Worm (Caenorhabditis elegans) whole organism, late embryonic: ENCODE results near the gene K10G9.2.

Experiments used
- C08G9.2 ChIP-seq: sonication (generic microtip); optimal IDR thresholded peaks from 2 replicates; lab custom pipeline; 2016; ENCODE audit warnings: mild to moderate bottlenecking, missing genetic modification characterization, moderate library complexity, missing compliant biosample characterization
- C38D4.7 ChIP-seq: fragments of 200-800 bp; sonication (Bioruptor generic); optimal IDR thresholded peaks from 2 replicates; lab custom pipeline; 2018; ENCODE audit warnings: mild to moderate bottlenecking, missing genetic modification characterization, moderate library complexity, missing compliant biosample characterization
- F13H6.1 ChIP-seq: sonication (generic microtip); optimal IDR thresholded peaks from 2 replicates; lab custom pipeline; 2016; ENCODE audit warnings: missing genetic modification characterization, missing compliant biosample characterization
- K02D7.2 ChIP-seq: sonication (generic microtip); optimal IDR thresholded peaks from 2 replicates; lab custom pipeline; 2017; ENCODE audit warnings: mild to moderate bottlenecking, missing genetic modification characterization, missing compliant biosample characterization
- Y22D7AL.16 ChIP-seq: sonication (generic microtip); optimal IDR thresholded peaks from 2 replicates; lab custom pipeline; 2016; ENCODE audit warnings: missing genetic modification characterization, missing compliant biosample characterization
- ahr-1 ChIP-seq: sonication (generic microtip); optimal IDR thresholded peaks from 2 replicates; lab custom pipeline; 2016; ENCODE audit warnings: missing genetic modification characterization, missing compliant biosample characterization
- ceh-14 ChIP-seq: sonication (generic microtip); optimal IDR thresholded peaks from 2 replicates; lab custom pipeline; 2016; ENCODE audit warnings: missing genotype, missing genetic modification characterization, missing compliant biosample characterization
- ceh-19 ChIP-seq: fragments of 200-800 bp; sonication (Bioruptor generic); optimal IDR thresholded peaks from 2 replicates; lab custom pipeline; 2018; ENCODE audit warnings: mild to moderate bottlenecking, missing genetic modification characterization, missing compliant biosample characterization
- ceh-2 ChIP-seq: sonication (generic microtip); optimal IDR thresholded peaks from 2 replicates; lab custom pipeline; 2016; ENCODE audit warnings: missing genotype, missing genetic modification characterization, missing compliant biosample characterization
- ceh-22 ChIP-seq: sonication (generic microtip); optimal IDR thresholded peaks from 2 replicates; lab custom pipeline; 2017; ENCODE audit warnings: missing biosample characterization, missing genetic modification characterization
- ceh-24 ChIP-seq: sonication (generic microtip); optimal IDR thresholded peaks from 2 replicates; lab custom pipeline; 2016; ENCODE audit warnings: mild to moderate bottlenecking, missing genetic modification characterization, missing compliant biosample characterization
- ceh-30 ChIP-seq: fragments of 150-350 bp; optimal IDR thresholded peaks from 2 replicates; lab custom pipeline; 2014; ENCODE audit warnings: missing biosample characterization, missing genetic modification characterization
- ceh-31 ChIP-seq: sonication (generic microtip); optimal IDR thresholded peaks from 2 replicates; lab custom pipeline; 2016; ENCODE audit warnings: missing genetic modification characterization, missing compliant biosample characterization
- ceh-6 ChIP-seq: fragments of 200-800 bp; sonication (Bioruptor generic); optimal IDR thresholded peaks from 2 replicates; lab custom pipeline; 2018; ENCODE audit warnings: mild to moderate bottlenecking, missing genetic modification characterization, missing compliant biosample characterization
- che-1 ChIP-seq: sonication (generic microtip); optimal IDR thresholded peaks from 2 replicates; lab custom pipeline; 2016; ENCODE audit warnings: mild to moderate bottlenecking, missing genetic modification characterization, missing compliant biosample characterization
- dmd-4 ChIP-seq: sonication (generic microtip); optimal IDR thresholded peaks from 2 replicates; lab custom pipeline; 2016; ENCODE audit warnings: borderline replicate concordance, missing genetic modification characterization, missing compliant biosample characterization
- dve-1 ChIP-seq: sonication (generic microtip); optimal IDR thresholded peaks from 2 replicates; lab custom pipeline; 2017; ENCODE audit warnings: antibody characterized with exemption, mild to moderate bottlenecking, missing genetic modification characterization, missing compliant biosample characterization
- elt-2 ChIP-seq: sonication (generic microtip); optimal IDR thresholded peaks from 2 replicates; lab custom pipeline; 2016; ENCODE audit warnings: missing genetic modification reagents, missing genetic modification characterization, missing compliant biosample characterization
- elt-4 ChIP-seq: sonication (generic microtip); optimal IDR thresholded peaks from 2 replicates; lab custom pipeline; 2016; ENCODE audit warnings: missing genetic modification characterization, missing compliant biosample characterization
- ets-4 ChIP-seq: sonication (generic microtip); optimal IDR thresholded peaks from 2 replicates; lab custom pipeline; 2016; ENCODE audit warnings: missing genetic modification characterization, missing compliant biosample characterization
- eyg-1 ChIP-seq: sonication (generic microtip); optimal IDR thresholded peaks from 2 replicates; lab custom pipeline; 2016; ENCODE audit warnings: missing genotype, missing genetic modification characterization, missing compliant biosample characterization
- fkh-6 ChIP-seq: sonication (generic microtip); optimal IDR thresholded peaks from 2 replicates; lab custom pipeline; 2016; ENCODE audit warnings: missing genetic modification characterization, missing compliant biosample characterization
- gmeb-2 ChIP-seq: sonication (generic microtip); optimal IDR thresholded peaks from 2 replicates; lab custom pipeline; 2016; ENCODE audit warnings: missing genetic modification characterization, inconsistent platforms, missing compliant biosample characterization
- hlh-13 ChIP-seq: fragments of 200-800 bp; sonication (Bioruptor generic); optimal IDR thresholded peaks from 2 replicates; lab custom pipeline; 2018; ENCODE audit warnings: mild to moderate bottlenecking, missing genetic modification characterization, missing compliant biosample characterization
- hlh-15 ChIP-seq: sonication (generic microtip); optimal IDR thresholded peaks from 2 replicates; lab custom pipeline; 2016; ENCODE audit warnings: missing genetic modification characterization, missing compliant biosample characterization
- hlh-6 ChIP-seq: sonication (generic microtip); optimal IDR thresholded peaks from 2 replicates; lab custom pipeline; 2016; ENCODE audit warnings: missing genotype, missing genetic modification characterization, missing compliant biosample characterization
- hlh-8 ChIP-seq: sonication (generic microtip); optimal IDR thresholded peaks from 2 replicates; lab custom pipeline; 2016; ENCODE audit warnings: missing genotype, missing genetic modification characterization, missing compliant biosample characterization
- lim-6 ChIP-seq: sonication (generic microtip); optimal IDR thresholded peaks from 2 replicates; lab custom pipeline; 2016; ENCODE audit warnings: missing genetic modification characterization, missing compliant biosample characterization
- lin-11 ChIP-seq: fragments of 200-800 bp; sonication (Bioruptor generic); optimal IDR thresholded peaks from 2 replicates; lab custom pipeline; 2018; ENCODE audit warnings: mild to moderate bottlenecking, missing genetic modification characterization, missing compliant biosample characterization
- mec-3 ChIP-seq: sonication (generic microtip); optimal IDR thresholded peaks from 2 replicates; lab custom pipeline; 2016; ENCODE audit warnings: borderline replicate concordance, missing genetic modification characterization, missing compliant biosample characterization
- nfya-1 ChIP-seq: sonication (generic microtip); optimal IDR thresholded peaks from 2 replicates; lab custom pipeline; 2017; ENCODE audit warnings: missing genetic modification characterization, mild to moderate bottlenecking, missing compliant biosample characterization, antibody characterized with exemption, moderate library complexity
- nhr-232 ChIP-seq: sonication (generic microtip); optimal IDR thresholded peaks from 2 replicates; lab custom pipeline; 2016; ENCODE audit warnings: missing genetic modification characterization, missing compliant biosample characterization
- npax-4 ChIP-seq: sonication (generic microtip); optimal IDR thresholded peaks from 2 replicates; lab custom pipeline; 2016; ENCODE audit warnings: missing genetic modification characterization, missing compliant biosample characterization
- pag-3 ChIP-seq: sonication (generic microtip); optimal IDR thresholded peaks from 2 replicates; lab custom pipeline; 2016; ENCODE audit warnings: missing compliant biosample characterization, missing genetic modification characterization, borderline replicate concordance
- pat-9 ChIP-seq: fragments of 200-800 bp; sonication (Bioruptor generic); optimal IDR thresholded peaks from 2 replicates; lab custom pipeline; 2018; ENCODE audit warnings: mild to moderate bottlenecking, missing genetic modification characterization, moderate library complexity, missing compliant biosample characterization
- pax-1 ChIP-seq: fragments of 150-350 bp; optimal IDR thresholded peaks from 2 replicates; lab custom pipeline; 2014; ENCODE audit warnings: missing biosample characterization, missing genetic modification characterization
- pha-2 ChIP-seq: sonication (generic microtip); optimal IDR thresholded peaks from 2 replicates; lab custom pipeline; 2017; ENCODE audit warnings: mild to moderate bottlenecking, missing genetic modification characterization, missing compliant biosample characterization
- pha-4 ChIP-seq: fragments of 150-350 bp; optimal IDR thresholded peaks from 2 replicates; lab custom pipeline; 2018; ENCODE audit warnings: missing biosample characterization, missing genetic modification reagents, missing genetic modification characterization
- pros-1 ChIP-seq: fragments of 150-350 bp; optimal IDR thresholded peaks from 2 replicates; lab custom pipeline; 2014; ENCODE audit warnings: missing biosample characterization, missing genetic modification reagents, missing genetic modification characterization
- rnt-1 ChIP-seq: sonication (generic microtip); optimal IDR thresholded peaks from 2 replicates; lab custom pipeline; 2016; ENCODE audit warnings: missing genetic modification characterization, missing compliant biosample characterization
- sox-2 ChIP-seq: fragments of 200-800 bp; sonication (Bioruptor generic); IDR thresholded peaks from 2 replicates; pipeline ENCODE4 v1.3.6; 2022; ENCODE audit warnings: missing genetic modification reagents, missing genetic modification characterization, missing compliant biosample characterization
- sox-4 ChIP-seq: sonication (generic microtip); optimal IDR thresholded peaks from 2 replicates; lab custom pipeline; 2017; ENCODE audit warnings: mild to moderate bottlenecking, missing genetic modification characterization, inconsistent platforms, missing compliant biosample characterization
- syd-9 ChIP-seq: sonication (generic microtip); optimal IDR thresholded peaks from 2 replicates; lab custom pipeline; 2016; ENCODE audit warnings: mild to moderate bottlenecking, missing genetic modification characterization, moderate library complexity, missing compliant biosample characterization
- ttx-3 ChIP-seq: sonication (generic microtip); optimal IDR thresholded peaks from 2 replicates; lab custom pipeline; 2016; ENCODE audit warnings: missing genetic modification reagents, missing genetic modification characterization, missing compliant biosample characterization
- unc-3 ChIP-seq, 2 experiments: fragments of 200-800 bp in 1 of 2; sonication (Bioruptor generic) in 1 of 2; sonication (generic microtip) in 1 of 2; conservative IDR thresholded peaks in 1 of 2; optimal IDR thresholded peaks in 1 of 2; 2 replicates each; pipeline versions ENCODE4 v1.3.6 to Lab custom; 2016 to 2022; ENCODE audit warnings: missing compliant biosample characterization in 2 of 2, missing genetic modification characterization in 2 of 2, missing genetic modification reagents in 1 of 2
- unc-86 ChIP-seq: sonication (generic microtip); optimal IDR thresholded peaks from 2 replicates; lab custom pipeline; 2016; ENCODE audit warnings: missing genetic modification characterization, missing compliant biosample characterization
- zip-5 ChIP-seq: sonication (generic microtip); optimal IDR thresholded peaks from 2 replicates; lab custom pipeline; 2016; ENCODE audit warnings: missing genetic modification characterization, missing compliant biosample characterization

The K10G9.2 gene

ce11 chrIII:10270778-10271307 lies 14.9 kb upstream of the K10G9.2 start, which contains the start of gene cnk-1 (continued):
- TF ChIP-seq rnt-1 (tag; lab: Kevin White, UChicago) (peak; percentile 51), Y22D7AL.16 (tag; lab: Kevin White, UChicago) (no peak), ceh-22 (tag; lab: Kevin White, UChicago) (no peak), npax-4 (tag; lab: Kevin White, UChicago) (no peak), ceh-6 (GFP tag; lab: Kevin White, UChicago) (no peak), hlh-6 (tag; lab: Kevin White, UChicago) (peak; percentile 44), lin-11 (tag; lab: Kevin White, UChicago) (no peak), fkh-6 (peak; percentile 31), sox-4 (tag; lab: Kevin White, UChicago) (no peak), che-1 (tag; lab: Kevin White, UChicago) (no peak), pat-9 (no peak), lim-6 (tag; lab: Kevin White, UChicago) (peak; percentile 39), ceh-14 (tag; lab: Kevin White, UChicago) (peak; percentile 43), C08G9.2 (peak; percentile 90), hlh-8 (tag; lab: Kevin White, UChicago) (no peak), ceh-2 (tag; lab: Kevin White, UChicago) (peak; percentile 84), pros-1 (tag; lab: Kevin White, UChicago) (no peak), ets-4 (tag; lab: Kevin White, UChicago) (peak; percentile 84), nfya-1 (no peak), zip-5 (tag; lab: Kevin White, UChicago) (peak; percentile 30), pax-1 (tag; lab: Kevin White, UChicago) (no peak), ceh-24 (no peak), pag-3 (tag; lab: Kevin White, UChicago) (no peak), pha-2 (tag; lab: Kevin White, UChicago) (no peak), ttx-3 (tag; lab: Kevin White, UChicago) (no peak), dmd-4 (no peak), syd-9 (tag; lab: Kevin White, UChicago) (no peak), C38D4.7 (GFP tag; lab: Kevin White, UChicago) (no peak), eyg-1 (tag; lab: Kevin White, UChicago) (no peak), ahr-1 (no peak), sox-2 (peak; percentile 41), ceh-31 (tag; lab: Kevin White, UChicago) (peak; percentile 94), mec-3 (tag; lab: Kevin White, UChicago) (peak; percentile 75), elt-4 (tag; lab: Kevin White, UChicago) (no peak), ceh-30 (tag; lab: Kevin White, UChicago) (no peak), unc-3 (GFP tag; conservative IDR thresholded peaks at IDR 0.05; lab: Robert Waterston, UW) (peak; percentile 71), unc-3 (tag; optimal IDR thresholded peaks at IDR 0.05; lab: Kevin White, UChicago) (no peak), nhr-232 (tag; lab: Kevin White, UChicago) (no peak), hlh-15 (no peak), elt-2 (tag; lab: Kevin White, UChicago) (peak; percentile 26), K02D7.2 (tag; lab: Kevin White, UChicago) (no peak), dve-1 (tag; lab: Kevin White, UChicago) (no peak)

DNA sequence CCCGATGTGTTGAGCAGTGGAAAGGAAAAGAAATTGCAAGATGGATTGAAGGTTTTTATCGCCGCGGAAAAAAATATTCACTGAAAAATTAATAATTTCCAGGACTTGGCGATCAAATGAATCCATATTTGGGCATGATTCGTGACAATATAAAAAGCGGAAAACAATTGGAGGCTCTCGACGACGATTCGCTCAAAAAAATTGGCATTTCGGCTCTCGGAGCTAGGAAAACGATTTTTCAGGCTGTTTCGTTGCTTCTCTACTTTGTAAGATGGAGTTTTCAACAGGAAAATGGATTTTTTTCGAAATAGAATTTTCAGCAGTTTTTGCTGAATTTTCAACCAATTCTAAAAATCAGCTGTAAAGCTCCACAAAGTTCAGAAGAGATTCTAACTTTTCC lies 13.9 kb upstream of the K10G9.2 start:
- no peak for TF ChIP-seq gmeb-2
- TF ChIP-seq ceh-22 (tag; lab: Kevin White, UChicago), result no peak
- TF ChIP-seq hlh-13, result no peak
- TF ChIP-seq ceh-14 (tag; lab: Kevin White, UChicago), result no peak
- TF ChIP-seq pat-9, result no peak
- no peak for TF ChIP-seq sox-4 (tag; lab: Kevin White, UChicago)
- TF ChIP-seq ceh-31 (tag; lab: Kevin White, UChicago), result no peak
- TF ChIP-seq dmd-4, result no peak
- TF ChIP-seq pag-3 (tag; lab: Kevin White, UChicago), result no peak
- TF ChIP-seq unc-86 (tag; lab: Kevin White, UChicago), result no peak
- no peak for TF ChIP-seq F13H6.1
- no peak for TF ChIP-seq elt-2 (tag; lab: Kevin White, UChicago)
- no peak for TF ChIP-seq ceh-19 (GFP tag; lab: Kevin White, UChicago)
- no peak for TF ChIP-seq pha-4 (tag; lab: Kevin White, UChicago)
- TF ChIP-seq pax-1 (tag; lab: Kevin White, UChicago), result no peak
- TF ChIP-seq hlh-8 (tag; lab: Kevin White, UChicago), result no peak
- TF ChIP-seq lin-11 (tag; lab: Kevin White, UChicago), result no peak
- no peak for TF ChIP-seq ceh-30 (tag; lab: Kevin White, UChicago)
- TF ChIP-seq, all 69 proteins: peak for 0
